Fruit fly (Drosophila melanogaster) whole organism, embryonic: Measurements from ENCODE around the gene Ttc26.

ENCODE experiments used
- CG10274 ChIP-seq: fragments of 200-800 bp; sonication (Bioruptor generic); optimal IDR thresholded peaks from 3 replicates; lab custom pipeline; 2017; ENCODE audit warnings: missing biosample characterization, mild to moderate bottlenecking, missing genetic modification characterization
- CG10979 ChIP-seq: fragments of 200-800 bp; sonication (Bioruptor generic); optimal IDR thresholded peaks from 2 replicates; lab custom pipeline; 2018; ENCODE audit warnings: missing biosample characterization, mild to moderate bottlenecking, missing genetic modification characterization, moderate library complexity
- CG6175 ChIP-seq: fragments of 200-800 bp; sonication (Bioruptor generic); IDR thresholded peaks from 3 replicates; pipeline ENCODE4 v1.3.6; 2022; ENCODE audit warnings: missing biosample characterization, missing genetic modification characterization
- Hr78 ChIP-seq, 2 experiments: fragments of 200-800 bp in 1 of 2; fragments of >200 bp in 1 of 2; sonication (Bioruptor generic) in 1 of 2; optimal IDR thresholded peaks; 2 replicates each; lab custom pipeline; 2017 to 2019; ENCODE audit warnings: missing biosample characterization in 2 of 2, missing genetic modification characterization in 2 of 2, mild to moderate bottlenecking in 1 of 2, moderate library complexity in 1 of 2
- Neu2 ChIP-seq: fragments of 200-800 bp; sonication (Bioruptor generic); optimal IDR thresholded peaks from 3 replicates; lab custom pipeline; 2016; ENCODE audit warnings: missing biosample characterization, missing genetic modification characterization, borderline replicate concordance
- YL-1 ChIP-seq: fragments of 200-800 bp; sonication (Bioruptor generic); optimal IDR thresholded peaks from 3 replicates; lab custom pipeline; 2017; ENCODE audit warnings: missing biosample characterization, mild to moderate bottlenecking, missing genetic modification characterization
- crol ChIP-seq: fragments of 200-800 bp; sonication (Bioruptor generic); IDR thresholded peaks from 2 replicates; pipeline ENCODE4 v1.3.6; 2022; ENCODE audit warnings: missing biosample characterization, missing genetic modification characterization
- exex ChIP-seq: fragments of 200-800 bp; sonication (Bioruptor generic); optimal IDR thresholded peaks from 4 replicates; lab custom pipeline; 2018; ENCODE audit warnings: missing biosample characterization, mild to moderate bottlenecking, missing genetic modification characterization, moderate library complexity

DNA sequence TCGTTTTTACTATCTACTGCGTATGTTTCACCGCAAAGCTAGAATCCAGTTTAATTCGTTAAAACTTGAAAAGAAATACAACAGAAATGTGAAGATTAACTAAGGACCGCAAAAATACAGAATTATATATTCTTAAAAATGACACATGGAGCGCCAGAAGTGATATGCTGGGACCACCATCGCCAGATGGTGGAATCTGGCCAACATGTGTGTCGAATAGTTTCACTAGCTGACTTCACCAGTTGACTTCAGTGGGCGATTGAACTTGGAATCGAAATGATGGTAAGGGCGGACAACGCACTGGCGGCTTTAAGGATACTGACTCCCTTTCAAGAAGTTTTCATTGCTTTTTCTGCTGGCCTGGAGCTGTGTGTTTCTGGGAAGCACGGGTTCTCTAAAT, 27.8 kb downstream of the Ttc26 start, which contains the start of gene CG9593:
- TF ChIP-seq exex (no peak), Hr78 (GFP tag; optimal IDR thresholded peaks at IDR 0.05; lab: Kevin White, UChicago) (no peak), CG10979 (tag; lab: Kevin White, UChicago) (no peak), CG10274 (GFP tag; lab: Kevin White, UChicago) (no peak), crol (GFP tag; lab: Robert Waterston, UW) (no peak), Neu2 (no peak), YL-1 (GFP tag; lab: Kevin White, UChicago) (no peak), CG6175 (no peak)
